Worm (Caenorhabditis elegans) whole organism, L4 larva: Measurements from ENCODE around the gene slr-2.

Source experiments
- fkh-10 ChIP-seq: fragments of 150-350 bp; optimal IDR thresholded peaks from 2 replicates; lab custom pipeline; 2014; ENCODE audit warnings: missing biosample characterization, missing genetic modification reagents, missing genetic modification characterization
- lin-39 ChIP-seq: fragments of 150-350 bp; optimal IDR thresholded peaks from 2 replicates; lab custom pipeline; 2014; ENCODE audit warnings: missing biosample characterization, missing genetic modification reagents, missing genetic modification characterization
- nhr-237 ChIP-seq: sonication (generic microtip); optimal IDR thresholded peaks from 2 replicates; lab custom pipeline; 2017; ENCODE audit warnings: missing biosample characterization, missing genetic modification characterization
- unc-130 ChIP-seq: sonication (generic microtip); optimal IDR thresholded peaks from 2 replicates; lab custom pipeline; 2016; ENCODE audit warnings: missing genetic modification reagents, missing genetic modification characterization, missing compliant biosample characterization
- unc-62 ChIP-seq, 3 experiments: fragments of 150-350 bp in 1 of 3; sonication (generic microtip); optimal IDR thresholded peaks in 2 of 3; peaks in 1 of 3; 1 replicate in 1 of 3; 2 replicates in 2 of 3; lab custom pipeline; 2014 to 2017; ENCODE audit warnings: missing biosample characterization in 3 of 3, missing genetic modification characterization in 3 of 3, missing genetic modification reagents in 3 of 3, missing genotype in 1 of 3
- ztf-11 ChIP-seq: fragments of 150-350 bp; optimal IDR thresholded peaks from 2 replicates; lab custom pipeline; 2014; ENCODE audit warnings: missing biosample characterization, missing genetic modification characterization

- TF ChIP-seq unc-130 (GFP tag; lab: Kevin White, UChicago), result no peak
- no peak for TF ChIP-seq unc-62 (GFP tag; optimal IDR thresholded peaks at IDR 0.05 in 1 of 2; lab: Kevin White, UChicago)
- no peak for TF ChIP-seq unc-62 (tag; optimal IDR thresholded peaks at IDR 0.05; lab: Kevin White, UChicago)
- TF ChIP-seq lin-39 (tag; lab: Kevin White, UChicago), result no peak
- TF ChIP-seq nhr-237 (tag; lab: Kevin White, UChicago), result no peak
- TF ChIP-seq fkh-10 (GFP tag; lab: Kevin White, UChicago), result no peak
- no peak for TF ChIP-seq ztf-11 (tag; lab: Kevin White, UChicago)
Observed at ce11 chrV:18123639-18124038, 36.7 kb downstream of the slr-2 start, which contains the start of gene fbxa-107.
